Worm (Caenorhabditis elegans) whole organism, young adult: ENCODE measurements around the gene srh-61.

ENCODE experiments used
- B0261.1 ChIP-seq: sonication (generic microtip); optimal IDR thresholded peaks from 2 replicates; lab custom pipeline; 2016; ENCODE audit warnings: mild to moderate bottlenecking, missing genetic modification characterization, moderate library complexity, missing compliant biosample characterization
- D2030.7 ChIP-seq: fragments of 200-800 bp; sonication (Bioruptor generic); IDR thresholded peaks from 2 replicates; pipeline ENCODE4 v1.3.6; 2022; ENCODE audit warnings: missing genetic modification reagents, missing genetic modification characterization, missing compliant biosample characterization
- F33H1.4 ChIP-seq: fragments of 200-800 bp; sonication (Bioruptor generic); IDR thresholded peaks from 2 replicates; pipeline ENCODE4 v1.3.6; 2022; ENCODE audit warnings: missing genetic modification reagents, missing genetic modification characterization, missing compliant biosample characterization
- T07F8.4 ChIP-seq: sonication (generic microtip); optimal IDR thresholded peaks from 2 replicates; lab custom pipeline; 2016; ENCODE audit warnings: mild to moderate bottlenecking, missing genetic modification characterization, moderate library complexity, missing compliant biosample characterization
- Y53F4B.3 ChIP-seq: fragments of 200-800 bp; sonication (Bioruptor generic); IDR thresholded peaks from 2 replicates; pipeline ENCODE4 v1.3.6; 2022; ENCODE audit warnings: missing genetic modification reagents, missing genetic modification characterization, missing compliant biosample characterization
- Y56A3A.18 ChIP-seq: fragments of 200-800 bp; sonication (Bioruptor generic); IDR thresholded peaks from 2 replicates; pipeline ENCODE4 v1.3.6; 2022; ENCODE audit warnings: missing genetic modification reagents, missing genetic modification characterization, missing compliant biosample characterization
- Y67H2A.10 ChIP-seq: fragments of 200-800 bp; sonication (Bioruptor generic); conservative IDR thresholded peaks from 2 replicates; pipeline ENCODE4 v1.3.6; 2022; ENCODE audit warnings: missing genetic modification reagents, missing genetic modification characterization, missing compliant biosample characterization
- Y79H2A.3 ChIP-seq: fragments of 200-800 bp; sonication (Bioruptor generic); conservative IDR thresholded peaks from 2 replicates; pipeline ENCODE4 v1.3.6; 2022; ENCODE audit warnings: missing genetic modification reagents, missing genetic modification characterization, missing compliant biosample characterization
- Y95B8A.8 ChIP-seq: fragments of 200-800 bp; sonication (Bioruptor generic); IDR thresholded peaks from 2 replicates; pipeline ENCODE4 v1.3.6; 2022; ENCODE audit warnings: missing genetic modification reagents, missing genetic modification characterization, missing compliant biosample characterization
- ama-1 ChIP-seq, 3 experiments: fragments of 150-350 bp in 1 of 3; sonication (generic microtip) in 2 of 3; optimal IDR thresholded peaks; 2 replicates each; lab custom pipeline; 2014 to 2018; ENCODE audit warnings: missing biosample characterization in 2 of 3, missing genetic modification characterization in 2 of 3, missing genetic modification reagents in 2 of 3
- cebp-1 ChIP-seq, 2 experiments: fragments of 200-800 bp in 1 of 2; sonication (Bioruptor generic) in 1 of 2; sonication (generic microtip) in 1 of 2; IDR thresholded peaks in 1 of 2; optimal IDR thresholded peaks in 1 of 2; 2 replicates each; pipeline versions ENCODE4 v1.3.6 to Lab custom; 2017 to 2022; ENCODE audit warnings: missing compliant biosample characterization in 2 of 2, missing genetic modification characterization in 2 of 2, mild to moderate bottlenecking in 1 of 2, missing genetic modification reagents in 1 of 2, moderate library complexity in 1 of 2
- ceh-91 ChIP-seq: fragments of 200-800 bp; sonication (Bioruptor generic); IDR thresholded peaks from 2 replicates; pipeline ENCODE4 v1.3.6; 2022; ENCODE audit warnings: missing genetic modification reagents, missing genetic modification characterization, missing compliant biosample characterization
- chd-7 ChIP-seq: sonication (generic microtip); optimal IDR thresholded peaks from 2 replicates; lab custom pipeline; 2016; ENCODE audit warnings: mild to moderate bottlenecking, missing genetic modification characterization, moderate library complexity, missing compliant biosample characterization
- dpff-1 ChIP-seq: sonication (generic microtip); optimal IDR thresholded peaks from 2 replicates; lab custom pipeline; 2017; ENCODE audit warnings: mild to moderate bottlenecking, missing genetic modification characterization, missing compliant biosample characterization
- dpl-1 ChIP-seq: fragments of 150-350 bp; optimal IDR thresholded peaks from 2 replicates; lab custom pipeline; 2014; ENCODE audit warnings: missing biosample characterization, missing genetic modification reagents, missing genetic modification characterization
- efl-1 ChIP-seq: fragments of 150-350 bp; optimal IDR thresholded peaks from 2 replicates; lab custom pipeline; 2014; ENCODE audit warnings: missing biosample characterization, missing genetic modification reagents, missing genetic modification characterization
- hlh-26 ChIP-seq: fragments of 200-800 bp; sonication (Bioruptor generic); conservative IDR thresholded peaks from 2 replicates; pipeline ENCODE4 v1.3.6; 2022; ENCODE audit warnings: missing genetic modification reagents, missing genetic modification characterization, missing compliant biosample characterization
- hmg-1.2 ChIP-seq: fragments of 200-800 bp; sonication (Bioruptor generic); IDR thresholded peaks from 2 replicates; pipeline ENCODE4 v1.3.6; 2022; ENCODE audit warnings: missing genetic modification reagents, missing genetic modification characterization, missing compliant biosample characterization
- hsf-1 ChIP-seq: fragments of 200-800 bp; sonication (Bioruptor generic); IDR thresholded peaks from 2 replicates; pipeline ENCODE4 v1.3.6; 2022; ENCODE audit warnings: missing genetic modification reagents, missing genetic modification characterization, missing compliant biosample characterization
- let-526 ChIP-seq: fragments of 200-800 bp; sonication (Bioruptor generic); IDR thresholded peaks from 2 replicates; pipeline ENCODE4 v1.3.6; 2022; ENCODE audit warnings: missing genetic modification reagents, missing genetic modification characterization, missing compliant biosample characterization
- let-607 ChIP-seq, 2 experiments: fragments of 200-800 bp in 1 of 2; sonication (Bioruptor generic) in 1 of 2; sonication (generic microtip) in 1 of 2; optimal IDR thresholded peaks; 2 replicates each; lab custom pipeline; 2016 to 2018; ENCODE audit warnings: mild to moderate bottlenecking in 2 of 2, missing compliant biosample characterization in 2 of 2, missing genetic modification characterization in 2 of 2, moderate library complexity in 2 of 2, missing genotype in 1 of 2
- lin-40 ChIP-seq: sonication (generic microtip); optimal IDR thresholded peaks from 2 replicates; lab custom pipeline; 2016; ENCODE audit warnings: missing genetic modification characterization, mild to moderate bottlenecking, missing compliant biosample characterization, missing genotype, missing genetic modification reagents
- lin-54 ChIP-seq: fragments of 200-800 bp; sonication (Bioruptor generic); optimal IDR thresholded peaks from 2 replicates; lab custom pipeline; 2018; ENCODE audit warnings: mild to moderate bottlenecking, missing genetic modification characterization, missing compliant biosample characterization
- lir-1 ChIP-seq: fragments of 200-800 bp; sonication (Bioruptor generic); conservative IDR thresholded peaks from 2 replicates; pipeline ENCODE4 v1.3.6; 2022; ENCODE audit warnings: missing genetic modification reagents, missing genetic modification characterization, missing compliant biosample characterization
- madf-10 ChIP-seq: sonication (generic microtip); optimal IDR thresholded peaks from 2 replicates; lab custom pipeline; 2016; ENCODE audit warnings: mild to moderate bottlenecking, missing genetic modification characterization, missing compliant biosample characterization
- mcd-1 ChIP-seq: fragments of 200-800 bp; sonication (Bioruptor generic); IDR thresholded peaks from 2 replicates; pipeline ENCODE4 v1.3.6; 2022; ENCODE audit warnings: missing genetic modification reagents, missing genetic modification characterization, missing compliant biosample characterization
- mel-28 ChIP-seq: sonication (generic microtip); optimal IDR thresholded peaks from 2 replicates; lab custom pipeline; 2016; ENCODE audit warnings: borderline replicate concordance, mild to moderate bottlenecking, missing genetic modification characterization, missing compliant biosample characterization
- mxl-1 ChIP-seq: sonication (generic microtip); optimal IDR thresholded peaks from 2 replicates; lab custom pipeline; 2016; ENCODE audit warnings: missing genetic modification characterization, missing compliant biosample characterization
- nhr-120 ChIP-seq: fragments of 200-800 bp; sonication (Bioruptor generic); IDR thresholded peaks from 2 replicates; pipeline ENCODE4 v1.3.6; 2022; ENCODE audit warnings: missing genetic modification characterization, missing compliant biosample characterization
- nhr-80 ChIP-seq: sonication (generic microtip); optimal IDR thresholded peaks from 2 replicates; lab custom pipeline; 2016; ENCODE audit warnings: missing genetic modification characterization, missing compliant biosample characterization
- pha-4 ChIP-seq: fragments of 150-350 bp; sonication (generic microtip); optimal IDR thresholded peaks from 2 replicates; lab custom pipeline; 2014; ENCODE audit warnings: missing biosample characterization, missing genetic modification reagents, missing genetic modification characterization
- rcor-1 ChIP-seq: fragments of 200-800 bp; sonication (Bioruptor generic); IDR thresholded peaks from 2 replicates; pipeline ENCODE4 v1.3.6; 2022; ENCODE audit warnings: missing genetic modification reagents, missing genetic modification characterization, missing compliant biosample characterization
- tbp1 ChIP-seq: fragments of 200-800 bp; sonication (Bioruptor generic); optimal IDR thresholded peaks from 2 replicates; lab custom pipeline; 2018; ENCODE audit warnings: mild to moderate bottlenecking, missing genetic modification characterization, missing compliant biosample characterization
- tlf-1 ChIP-seq: fragments of 200-800 bp; sonication (Bioruptor generic); optimal IDR thresholded peaks from 2 replicates; lab custom pipeline; 2018; ENCODE audit warnings: mild to moderate bottlenecking, missing genetic modification characterization, missing compliant biosample characterization
- unc-130 ChIP-seq: sonication (generic microtip); optimal IDR thresholded peaks from 2 replicates; lab custom pipeline; 2016; ENCODE audit warnings: missing genetic modification reagents, missing genetic modification characterization, missing compliant biosample characterization
- xnd-1 ChIP-seq: sonication (generic microtip); optimal IDR thresholded peaks from 2 replicates; lab custom pipeline; 2016; ENCODE audit warnings: missing genotype, missing genetic modification reagents, missing genetic modification characterization, missing compliant biosample characterization
- zfh-2 ChIP-seq: fragments of 200-800 bp; sonication (Bioruptor generic); conservative IDR thresholded peaks from 2 replicates; pipeline ENCODE4 v1.3.6; 2022; ENCODE audit warnings: missing genetic modification reagents, missing genetic modification characterization, missing compliant biosample characterization
- ztf-26 ChIP-seq: sonication (generic microtip); optimal IDR thresholded peaks from 2 replicates; lab custom pipeline; 2017; ENCODE audit warnings: missing genetic modification characterization, missing compliant biosample characterization
- ztf-3 ChIP-seq: fragments of 200-800 bp; sonication (Bioruptor generic); optimal IDR thresholded peaks from 2 replicates; lab custom pipeline; 2018; ENCODE audit warnings: mild to moderate bottlenecking, missing genetic modification characterization, missing compliant biosample characterization
- ztf-6 ChIP-seq: fragments of 200-800 bp; sonication (Bioruptor generic); IDR thresholded peaks from 2 replicates; pipeline ENCODE4 v1.3.6; 2022; ENCODE audit warnings: missing genetic modification reagents, missing genetic modification characterization, missing compliant biosample characterization

The srh-61 gene

ce11 chrII:12491936-12492335 lies 24.3 kb downstream of the srh-61 start, which contains the start of gene srz-6:
Gene srz-6 (plus strand): TSS chrII:12492236.
- 0 out of 2 replicates have a peak, but pooled peaks have one; percentile 29 for TF ChIP-seq zfh-2 (GFP tag; lab: Robert Waterston, UW)
- no peak for TF ChIP-seq T07F8.4 (tag; lab: Kevin White, UChicago)
- TF ChIP-seq, all 124 proteins: peak for 1

DNA sequence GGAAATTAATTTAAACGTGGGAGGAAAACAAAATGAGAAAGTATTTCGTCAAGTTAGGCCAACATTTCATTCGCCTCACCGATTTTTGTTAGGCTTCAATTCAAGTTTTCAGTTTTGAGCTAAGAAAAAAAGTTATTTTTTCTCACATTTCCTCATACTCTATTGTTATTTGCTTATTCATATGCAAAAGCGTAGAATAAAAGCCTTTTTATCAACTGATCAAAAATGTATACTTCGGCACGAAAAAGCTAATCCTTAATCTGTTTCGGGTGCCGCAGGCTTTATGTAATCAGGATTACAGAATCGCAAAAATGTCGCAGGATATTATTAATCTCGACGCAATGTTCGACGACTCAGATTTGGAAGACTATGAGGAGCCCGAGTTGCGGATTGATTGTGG lies 26.3 kb downstream of the srh-61 start, which contains the start of gene T21B4.15:
TSS of gene T21B4.15 (plus strand) at position 301 of the 400 bp plus-strand sequence.
- TF ChIP-seq Y79H2A.3 (GFP tag; lab: Robert Waterston, UW) (no peak), ceh-91 (no peak), madf-10 (no peak), unc-130 (GFP tag; lab: Kevin White, UChicago) (no peak), ztf-6 (GFP tag; lab: Robert Waterston, UW) (no peak), Y56A3A.18 (GFP tag; lab: Robert Waterston, UW) (no peak), lir-1 (no peak), hmg-1.2 (GFP tag; lab: Robert Waterston, UW) (no peak), lin-40 (no peak)

DNA sequence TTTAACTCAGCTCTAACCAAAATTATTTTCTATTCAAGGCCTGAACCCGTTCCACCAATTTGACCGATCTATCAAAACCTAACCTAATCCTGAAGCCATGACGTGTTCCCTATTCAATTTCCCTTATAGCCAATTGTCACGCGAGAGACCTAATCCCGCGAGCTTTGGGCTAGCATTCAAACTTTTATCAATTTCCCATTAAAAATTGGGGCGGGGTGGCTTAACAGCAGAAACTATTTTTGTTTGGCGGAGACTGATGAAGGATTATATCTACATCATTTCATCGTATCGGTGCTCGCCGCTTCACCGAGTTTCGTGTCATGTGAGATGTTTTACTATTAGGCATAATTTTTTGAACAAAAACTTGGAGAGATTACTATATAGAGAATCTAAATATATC lies 27.4 kb downstream of the srh-61 start:
- TF ChIP-seq tbp1 (GFP tag; lab: Kevin White, UChicago) (no peak), hsf-1 (GFP tag; lab: Robert Waterston, UW) (no peak), dpff-1 (tag; lab: Kevin White, UChicago) (no peak), ztf-6 (GFP tag; lab: Robert Waterston, UW) (no peak), mel-28 (tag; lab: Kevin White, UChicago) (no peak), pha-4 (no peak), ama-1 (optimal IDR thresholded peaks at IDR 0.05; lab: Kevin White, UChicago) (no peak), ama-1 (GFP tag; optimal IDR thresholded peaks at IDR 0.05; lab: Kevin White, UChicago) (no peak)

ce11 chrII:12485060-12485459 lies 31.2 kb downstream of the srh-61 start, which contains the start of gene F15A4.10:
Gene F15A4.10 (minus strand): TSS chrII:12485160.
- TF ChIP-seq hlh-26 = no peak
- no peak for TF ChIP-seq let-526 (GFP tag; lab: Robert Waterston, UW)
- no peak for TF ChIP-seq Y95B8A.8
- TF ChIP-seq D2030.7 (GFP tag; lab: Robert Waterston, UW) = no peak
- no peak for TF ChIP-seq ztf-3 (GFP tag; lab: Kevin White, UChicago)
- no peak for TF ChIP-seq madf-10
- no peak for TF ChIP-seq ztf-26 (tag; lab: Kevin White, UChicago)
- TF ChIP-seq mxl-1 (tag; lab: Kevin White, UChicago) = no peak

DNA sequence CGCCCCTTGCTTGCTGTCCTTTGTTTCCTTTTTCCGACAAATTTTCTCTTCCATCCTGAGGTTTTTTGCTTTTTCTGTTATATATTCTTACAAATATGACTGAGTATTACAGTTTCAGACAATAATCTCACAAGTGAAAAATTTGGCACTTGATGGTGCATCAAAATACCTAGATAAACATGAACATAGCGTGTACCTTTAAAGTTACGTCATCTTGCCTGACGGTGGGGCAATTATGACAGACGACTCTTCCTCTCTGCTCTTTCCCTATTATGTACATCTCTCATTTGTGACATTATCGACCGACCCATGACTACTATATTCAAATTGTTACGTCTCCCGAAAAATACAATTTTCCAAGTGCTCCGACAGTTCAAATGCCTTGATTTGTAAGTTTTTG lies 33.6 kb downstream of the srh-61 start, which contains the start of gene fbxb-102:
TSS of gene fbxb-102 (plus strand) at position 301 of the 400 bp plus-strand sequence.
- no peak for TF ChIP-seq B0261.1
- no peak for TF ChIP-seq dpl-1 (GFP tag; lab: Kevin White, UChicago)
- TF ChIP-seq Y67H2A.10 (GFP tag; lab: Robert Waterston, UW) = no peak
- no peak for TF ChIP-seq let-607 (tag; optimal IDR thresholded peaks at IDR 0.05; lab: Kevin White, UChicago)
- no peak for TF ChIP-seq mcd-1

- TF ChIP-seq rcor-1 (no peak), tlf-1 (no peak), hlh-26 (no peak), F33H1.4 (GFP tag; lab: Robert Waterston, UW) (no peak), efl-1 (no peak), xnd-1 (tag; lab: Kevin White, UChicago) (no peak), nhr-80 (tag; lab: Kevin White, UChicago) (no peak), cebp-1 (GFP tag; IDR thresholded peaks at IDR 0.05; lab: Robert Waterston, UW) (no peak), cebp-1 (tag; optimal IDR thresholded peaks at IDR 0.05; lab: Kevin White, UChicago) (no peak), nhr-120 (GFP tag; lab: Robert Waterston, UW) (no peak), Y53F4B.3 (no peak), chd-7 (tag; lab: Kevin White, UChicago) (no peak), zfh-2 (GFP tag; lab: Robert Waterston, UW) (no peak), lin-54 (GFP tag; lab: Kevin White, UChicago) (no peak), madf-10 (no peak)
- TF ChIP-seq, all 124 proteins: peak for 0
These were observed 34.6 kb downstream of the srh-61 start for ce11 chrII:12481645-12482044.
